Worm (Caenorhabditis elegans) whole organism, young adult: ENCODE data around the gene C13B4.1.

Experiments
- Y95B8A.8 ChIP-seq: fragments of 200-800 bp; sonication (Bioruptor generic); IDR thresholded peaks from 2 replicates; pipeline ENCODE4 v1.3.6; 2022; ENCODE audit warnings: missing genetic modification reagents, missing genetic modification characterization, missing compliant biosample characterization
- ama-1 ChIP-seq, 3 experiments: fragments of 150-350 bp in 1 of 3; sonication (generic microtip) in 2 of 3; optimal IDR thresholded peaks; 2 replicates each; lab custom pipeline; 2014 to 2018; ENCODE audit warnings: missing biosample characterization in 2 of 3, missing genetic modification characterization in 2 of 3, missing genetic modification reagents in 2 of 3
- chd-7 ChIP-seq: sonication (generic microtip); optimal IDR thresholded peaks from 2 replicates; lab custom pipeline; 2016; ENCODE audit warnings: mild to moderate bottlenecking, missing genetic modification characterization, moderate library complexity, missing compliant biosample characterization
- die-1 ChIP-seq: sonication (generic microtip); optimal IDR thresholded peaks from 2 replicates; lab custom pipeline; 2016; ENCODE audit warnings: missing genotype, mild to moderate bottlenecking, missing genetic modification characterization, missing compliant biosample characterization
- dpl-1 ChIP-seq: fragments of 150-350 bp; optimal IDR thresholded peaks from 2 replicates; lab custom pipeline; 2014; ENCODE audit warnings: missing biosample characterization, missing genetic modification reagents, missing genetic modification characterization
- hmg-20 ChIP-seq: fragments of 200-800 bp; sonication (Bioruptor generic); IDR thresholded peaks from 2 replicates; pipeline ENCODE4 v1.3.6; 2022; ENCODE audit warnings: missing genetic modification reagents, missing genetic modification characterization, missing compliant biosample characterization
- hrde-1 ChIP-seq: sonication (generic microtip); optimal IDR thresholded peaks from 2 replicates; lab custom pipeline; 2016; ENCODE audit warnings: missing genetic modification characterization, mild to moderate bottlenecking, missing compliant biosample characterization, moderate library complexity, missing genotype, missing genetic modification reagents, borderline replicate concordance
- nfya-1 ChIP-seq: sonication (generic microtip); optimal IDR thresholded peaks from 2 replicates; lab custom pipeline; 2017; ENCODE audit warnings: antibody characterized with exemption, missing compliant biosample characterization, missing genetic modification characterization, borderline replicate concordance; ENCODE audit not compliant: insufficient read depth
- pha-4 ChIP-seq: fragments of 150-350 bp; sonication (generic microtip); optimal IDR thresholded peaks from 2 replicates; lab custom pipeline; 2014; ENCODE audit warnings: missing biosample characterization, missing genetic modification reagents, missing genetic modification characterization
- rcor-1 ChIP-seq: fragments of 200-800 bp; sonication (Bioruptor generic); IDR thresholded peaks from 2 replicates; pipeline ENCODE4 v1.3.6; 2022; ENCODE audit warnings: missing genetic modification reagents, missing genetic modification characterization, missing compliant biosample characterization
- snpc-1.1 ChIP-seq: sonication (generic microtip); optimal IDR thresholded peaks from 2 replicates; lab custom pipeline; 2017; ENCODE audit warnings: missing genetic modification characterization, mild to moderate bottlenecking, missing compliant biosample characterization, antibody characterized with exemption, moderate library complexity, missing genotype, missing genetic modification reagents; ENCODE audit not compliant: insufficient read depth
- ztf-28 ChIP-seq: fragments of 200-800 bp; sonication (Bioruptor generic); IDR thresholded peaks from 2 replicates; pipeline ENCODE4 v1.3.6; 2022; ENCODE audit warnings: missing genetic modification reagents, missing genetic modification characterization, missing compliant biosample characterization

DNA sequence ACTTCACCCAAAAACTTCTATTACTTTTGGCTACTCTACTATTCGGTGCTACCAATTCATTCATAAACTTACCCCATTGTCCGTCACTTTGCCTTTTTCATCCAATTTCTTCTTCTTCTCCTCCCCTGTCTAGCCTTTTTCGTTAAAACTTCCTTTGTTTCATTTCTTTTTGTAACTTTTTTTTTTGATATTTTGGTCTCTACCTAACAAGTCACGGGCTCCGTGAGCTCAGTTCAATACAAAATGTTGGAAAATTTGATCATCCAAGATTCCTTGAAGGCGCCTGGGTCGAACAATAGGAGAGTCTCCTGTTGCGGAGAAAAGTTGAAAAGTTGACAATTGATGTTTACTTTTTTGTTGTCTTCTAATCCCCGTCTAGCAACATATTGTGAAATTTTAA lies 27.5 kb downstream of the C13B4.1 start:
- TF ChIP-seq dpl-1 (GFP tag; lab: Kevin White, UChicago) (no peak), pha-4 (tag; lab: Kevin White, UChicago) (no peak), chd-7 (tag; lab: Kevin White, UChicago) (no peak), snpc-1.1 (tag; lab: Kevin White, UChicago) (no peak), die-1 (tag; lab: Kevin White, UChicago) (no peak), hmg-20 (GFP tag; lab: Robert Waterston, UW) (no peak), hrde-1 (tag; lab: Kevin White, UChicago) (no peak), Y95B8A.8 (GFP tag; lab: Robert Waterston, UW) (no peak), rcor-1 (GFP tag; lab: Robert Waterston, UW) (no peak), ama-1 (optimal IDR thresholded peaks at IDR 0.05; lab: Kevin White, UChicago) (no peak), ama-1 (GFP tag; optimal IDR thresholded peaks at IDR 0.05; lab: Kevin White, UChicago) (no peak), ztf-28 (no peak), nfya-1 (tag; lab: Kevin White, UChicago) (no peak)
